Worm (Caenorhabditis elegans) whole organism, mixed stage, embryonic: ENCODE results near the gene acs-5.

Experiments used
- M03D4.4 ChIP-seq: sonication (generic microtip); optimal IDR thresholded peaks from 2 replicates; lab custom pipeline; 2017; ENCODE audit warnings: mild to moderate bottlenecking, missing genetic modification characterization, missing compliant biosample characterization
- bed-3 ChIP-seq: fragments of 200-800 bp; sonication (Bioruptor generic); optimal IDR thresholded peaks from 3 replicates; lab custom pipeline; 2018; ENCODE audit warnings: mild to moderate bottlenecking, missing genetic modification characterization, moderate library complexity, missing compliant biosample characterization
- blmp-1 ChIP-seq: fragments of 150-350 bp; optimal IDR thresholded peaks from 2 replicates; lab custom pipeline; 2014; ENCODE audit warnings: missing biosample characterization, missing genetic modification characterization
- ceh-39 ChIP-seq: fragments of 150-350 bp; optimal IDR thresholded peaks from 2 replicates; lab custom pipeline; 2014; ENCODE audit warnings: missing biosample characterization, missing genetic modification characterization
- ceh-43 ChIP-seq: fragments of 200-800 bp; sonication (Bioruptor generic); optimal IDR thresholded peaks from 2 replicates; lab custom pipeline; 2018; ENCODE audit warnings: mild to moderate bottlenecking, missing genetic modification characterization, moderate library complexity, missing compliant biosample characterization
- ceh-83 ChIP-seq: fragments of 200-800 bp; sonication (Bioruptor generic); optimal IDR thresholded peaks from 2 replicates; lab custom pipeline; 2018; ENCODE audit warnings: mild to moderate bottlenecking, missing genetic modification characterization, missing compliant biosample characterization
- ces-1 ChIP-seq: fragments of 150-350 bp; optimal IDR thresholded peaks from 2 replicates; lab custom pipeline; 2014; ENCODE audit warnings: missing biosample characterization, missing genetic modification reagents, missing genetic modification characterization
- cnd-1 ChIP-seq: fragments of 200-800 bp; sonication (Bioruptor generic); optimal IDR thresholded peaks from 2 replicates; lab custom pipeline; 2018; ENCODE audit warnings: mild to moderate bottlenecking, missing genetic modification characterization, missing compliant biosample characterization
- drap-1 ChIP-seq: fragments of 200-800 bp; sonication (Bioruptor generic); optimal IDR thresholded peaks from 3 replicates; lab custom pipeline; 2018; ENCODE audit warnings: mild to moderate bottlenecking, missing genetic modification characterization, missing compliant biosample characterization
- elt-1 ChIP-seq: sonication (generic microtip); optimal IDR thresholded peaks from 2 replicates; lab custom pipeline; 2017; ENCODE audit warnings: missing genetic modification characterization, mild to moderate bottlenecking, missing compliant biosample characterization, antibody characterized with exemption, moderate library complexity, borderline replicate concordance; ENCODE audit not compliant: insufficient read depth
- elt-3 ChIP-seq: fragments of 150-350 bp; optimal IDR thresholded peaks from 2 replicates; lab custom pipeline; 2014; ENCODE audit warnings: missing biosample characterization, missing genetic modification characterization
- ham-2 ChIP-seq: fragments of 200-800 bp; sonication (Bioruptor generic); optimal IDR thresholded peaks from 2 replicates; lab custom pipeline; 2018; ENCODE audit warnings: mild to moderate bottlenecking, missing genetic modification characterization, missing compliant biosample characterization
- hlh-1 ChIP-seq: fragments of 150-350 bp; optimal IDR thresholded peaks from 2 replicates; lab custom pipeline; 2014; ENCODE audit warnings: missing biosample characterization, missing genetic modification reagents, missing genetic modification characterization
- lin-13 ChIP-seq: fragments of 150-350 bp; optimal IDR thresholded peaks from 2 replicates; lab custom pipeline; 2014; ENCODE audit warnings: missing biosample characterization, missing genetic modification characterization
- lin-32 ChIP-seq: fragments of 200-800 bp; sonication (Bioruptor generic); optimal IDR thresholded peaks from 2 replicates; lab custom pipeline; 2018; ENCODE audit warnings: mild to moderate bottlenecking, missing genetic modification characterization, missing compliant biosample characterization
- lsy-2 ChIP-seq: fragments of 150-350 bp; optimal IDR thresholded peaks from 2 replicates; lab custom pipeline; 2014; ENCODE audit warnings: missing biosample characterization, missing genetic modification characterization
- mab-5 ChIP-seq: fragments of 150-350 bp; optimal IDR thresholded peaks from 2 replicates; lab custom pipeline; 2014; ENCODE audit warnings: missing biosample characterization, missing genetic modification characterization
- mep-1 ChIP-seq: fragments of 150-350 bp; optimal IDR thresholded peaks from 2 replicates; lab custom pipeline; 2017; ENCODE audit warnings: missing biosample characterization, missing genetic modification reagents, missing genetic modification characterization, inconsistent platforms
- mls-2 ChIP-seq: sonication (generic microtip); optimal IDR thresholded peaks from 2 replicates; lab custom pipeline; 2016; ENCODE audit warnings: mild to moderate bottlenecking, missing genetic modification characterization, moderate library complexity, missing compliant biosample characterization
- nhr-2 ChIP-seq: fragments of 150-350 bp; optimal IDR thresholded peaks from 2 replicates; lab custom pipeline; 2014; ENCODE audit warnings: missing biosample characterization, missing genetic modification characterization
- nhr-28 ChIP-seq: fragments of 150-350 bp; optimal IDR thresholded peaks from 2 replicates; lab custom pipeline; 2014; ENCODE audit warnings: missing biosample characterization, missing genetic modification characterization
- nhr-76 ChIP-seq: sonication (generic microtip); optimal IDR thresholded peaks from 2 replicates; lab custom pipeline; 2017; ENCODE audit warnings: missing biosample characterization, missing genetic modification characterization
- pha-4 ChIP-seq: fragments of 150-350 bp; optimal IDR thresholded peaks from 2 replicates; lab custom pipeline; 2018; ENCODE audit warnings: missing biosample characterization, missing genetic modification reagents, missing genetic modification characterization
- sem-2 ChIP-seq: fragments of 200-800 bp; sonication (Bioruptor generic); optimal IDR thresholded peaks from 2 replicates; lab custom pipeline; 2018; ENCODE audit warnings: mild to moderate bottlenecking, missing genetic modification characterization, missing compliant biosample characterization
- sptf-1 ChIP-seq: sonication (generic microtip); optimal IDR thresholded peaks from 2 replicates; lab custom pipeline; 2017; ENCODE audit warnings: mild to moderate bottlenecking, missing genetic modification characterization, moderate library complexity, missing compliant biosample characterization
- tbx-8 ChIP-seq: fragments of 200-800 bp; sonication (Bioruptor generic); optimal IDR thresholded peaks from 2 replicates; lab custom pipeline; 2018; ENCODE audit warnings: mild to moderate bottlenecking, missing genetic modification characterization, moderate library complexity, missing compliant biosample characterization
- unc-120 ChIP-seq: sonication (generic microtip); optimal IDR thresholded peaks from 2 replicates; lab custom pipeline; 2017; ENCODE audit warnings: missing genetic modification characterization, missing compliant biosample characterization; ENCODE audit not compliant: poor library complexity, severe bottlenecking
- unc-39 ChIP-seq: fragments of 150-350 bp; optimal IDR thresholded peaks from 2 replicates; lab custom pipeline; 2014; ENCODE audit warnings: missing biosample characterization, missing genetic modification characterization
- unc-62 ChIP-seq: fragments of 150-350 bp; optimal IDR thresholded peaks from 2 replicates; lab custom pipeline; 2014; ENCODE audit warnings: missing biosample characterization, missing genetic modification reagents, missing genetic modification characterization
- zip-8 ChIP-seq: fragments of 150-350 bp; optimal IDR thresholded peaks from 2 replicates; lab custom pipeline; 2014; ENCODE audit warnings: missing biosample characterization, missing genetic modification characterization

The acs-5 gene

ce11 chrIII:13544593-13544992 lies 1.3 kb upstream of the acs-5 start:
- TF ChIP-seq elt-3 (tag; lab: Kevin White, UChicago) = no peak
- TF ChIP-seq unc-120 (tag; lab: Kevin White, UChicago) = no peak
- TF ChIP-seq ceh-43 = no peak
- no peak for TF ChIP-seq ham-2 (GFP tag; lab: Kevin White, UChicago)
- TF ChIP-seq sem-2 = no peak
- no peak for TF ChIP-seq elt-1 (tag; lab: Kevin White, UChicago)
- TF ChIP-seq M03D4.4 (tag; lab: Kevin White, UChicago) = no peak
- no peak for TF ChIP-seq sptf-1
- TF ChIP-seq hlh-1 = no peak
- no peak for TF ChIP-seq nhr-28

ce11 chrIII:13542458-13542857 lies 876 bp downstream of the acs-5 start:
- TF ChIP-seq elt-1 (tag; lab: Kevin White, UChicago) (no peak), ces-1 (no peak), hlh-1 (no peak), mep-1 (no peak), zip-8 (tag; lab: Kevin White, UChicago) (no peak), lin-32 (no peak), tbx-8 (GFP tag; lab: Kevin White, UChicago) (no peak), ceh-83 (GFP tag; lab: Kevin White, UChicago) (no peak), bed-3 (GFP tag; lab: Kevin White, UChicago) (no peak), unc-39 (tag; lab: Kevin White, UChicago) (no peak), pha-4 (tag; lab: Kevin White, UChicago) (no peak), blmp-1 (tag; lab: Kevin White, UChicago) (no peak), nhr-76 (tag; lab: Kevin White, UChicago) (no peak), nhr-2 (tag; lab: Kevin White, UChicago) (no peak), ham-2 (GFP tag; lab: Kevin White, UChicago) (no peak), ceh-39 (tag; lab: Kevin White, UChicago) (no peak), sptf-1 (no peak), unc-62 (GFP tag; lab: Kevin White, UChicago) (no peak), lin-13 (tag; lab: Kevin White, UChicago) (no peak)
- TF ChIP-seq, all 35 proteins: peak for 0

- TF ChIP-seq unc-120 (tag; lab: Kevin White, UChicago) = no peak
These were observed 2.5 kb downstream of the acs-5 start for ce11 chrIII:13540791-13541190.

ce11 chrIII:13535735-13536390 lies 7.5 kb downstream of the acs-5 start:
- TF ChIP-seq sem-2 (no peak), drap-1 (GFP tag; lab: Kevin White, UChicago) (no peak), M03D4.4 (tag; lab: Kevin White, UChicago) (no peak), tbx-8 (GFP tag; lab: Kevin White, UChicago) (no peak), mls-2 (tag; lab: Kevin White, UChicago) (no peak), pha-4 (tag; lab: Kevin White, UChicago) (no peak), cnd-1 (no peak)

ce11 chrIII:13534704-13535103 lies 8.6 kb downstream of the acs-5 start:
- TF ChIP-seq cnd-1 (no peak), pha-4 (tag; lab: Kevin White, UChicago) (no peak), lsy-2 (no peak), ceh-83 (GFP tag; lab: Kevin White, UChicago) (no peak), mab-5 (tag; lab: Kevin White, UChicago) (no peak), elt-1 (tag; lab: Kevin White, UChicago) (no peak), unc-39 (tag; lab: Kevin White, UChicago) (no peak), nhr-28 (no peak), drap-1 (GFP tag; lab: Kevin White, UChicago) (no peak), ceh-39 (tag; lab: Kevin White, UChicago) (no peak)
